Worm (Caenorhabditis elegans) whole organism, late embryonic: ENCODE results near the gene ZC506.1.

Source experiments
- ceh-30 ChIP-seq: fragments of 150-350 bp; optimal IDR thresholded peaks from 2 replicates; lab custom pipeline; 2014; ENCODE audit warnings: missing biosample characterization, missing genetic modification characterization
- che-1 ChIP-seq: sonication (generic microtip); optimal IDR thresholded peaks from 2 replicates; lab custom pipeline; 2016; ENCODE audit warnings: mild to moderate bottlenecking, missing genetic modification characterization, missing compliant biosample characterization
- dmd-4 ChIP-seq: sonication (generic microtip); optimal IDR thresholded peaks from 2 replicates; lab custom pipeline; 2016; ENCODE audit warnings: borderline replicate concordance, missing genetic modification characterization, missing compliant biosample characterization
- elt-2 ChIP-seq: sonication (generic microtip); optimal IDR thresholded peaks from 2 replicates; lab custom pipeline; 2016; ENCODE audit warnings: missing genetic modification reagents, missing genetic modification characterization, missing compliant biosample characterization
- fkh-10 ChIP-seq: fragments of 150-350 bp; optimal IDR thresholded peaks from 2 replicates; lab custom pipeline; 2014; ENCODE audit warnings: missing biosample characterization, missing genetic modification reagents, missing genetic modification characterization
- nhr-11 ChIP-seq: fragments of 150-350 bp; optimal IDR thresholded peaks from 2 replicates; lab custom pipeline; 2014; ENCODE audit warnings: missing biosample characterization, missing genetic modification characterization
- nhr-232 ChIP-seq: sonication (generic microtip); optimal IDR thresholded peaks from 2 replicates; lab custom pipeline; 2016; ENCODE audit warnings: missing genetic modification characterization, missing compliant biosample characterization
- pax-1 ChIP-seq: fragments of 150-350 bp; optimal IDR thresholded peaks from 2 replicates; lab custom pipeline; 2014; ENCODE audit warnings: missing biosample characterization, missing genetic modification characterization
- pqm-1 ChIP-seq: sonication (generic microtip); optimal IDR thresholded peaks from 2 replicates; lab custom pipeline; 2016; ENCODE audit warnings: missing genetic modification characterization, missing compliant biosample characterization
- pros-1 ChIP-seq: fragments of 150-350 bp; optimal IDR thresholded peaks from 2 replicates; lab custom pipeline; 2014; ENCODE audit warnings: missing biosample characterization, missing genetic modification reagents, missing genetic modification characterization

ce11 chrX:9993100-9993499, 34.3 kb downstream of the ZC506.1 start:
- TF ChIP-seq che-1 (tag; lab: Kevin White, UChicago), result no peak
- no peak for TF ChIP-seq pax-1
- TF ChIP-seq pros-1 (tag; lab: Kevin White, UChicago), result no peak
- no peak for TF ChIP-seq nhr-11 (tag; lab: Kevin White, UChicago)
- TF ChIP-seq pqm-1 (tag; lab: Kevin White, UChicago), result no peak
- no peak for TF ChIP-seq fkh-10 (GFP tag; lab: Kevin White, UChicago)
- no peak for TF ChIP-seq nhr-232
- no peak for TF ChIP-seq dmd-4
- no peak for TF ChIP-seq elt-2 (tag; lab: Kevin White, UChicago)
- TF ChIP-seq ceh-30 (tag; lab: Kevin White, UChicago), result no peak
